Worm (Caenorhabditis elegans) whole organism, L4/young adult: Measurements from ENCODE around the gene frpr-11.
"Not testable (repeated sequence)": the region's sequence is repeated elsewhere in the genome, so short reads cannot be mapped to it uniquely, and the experiment has no call there.

ENCODE experiments used
- W03F9.2 ChIP-seq: fragments of 150-350 bp; optimal IDR thresholded peaks from 2 replicates; lab custom pipeline; 2014; ENCODE audit warnings: missing biosample characterization, missing genetic modification characterization
- dao-5 ChIP-seq: sonication (generic microtip); optimal IDR thresholded peaks from 2 replicates; lab custom pipeline; 2016; ENCODE audit warnings: missing genotype, missing genetic modification characterization, moderate library complexity, missing compliant biosample characterization
- him-1 ChIP-seq: sonication (generic microtip); optimal IDR thresholded peaks from 2 replicates; lab custom pipeline; 2016; ENCODE audit warnings: missing genotype, missing genetic modification reagents, missing genetic modification characterization, missing compliant biosample characterization

The frpr-11 gene

DNA sequence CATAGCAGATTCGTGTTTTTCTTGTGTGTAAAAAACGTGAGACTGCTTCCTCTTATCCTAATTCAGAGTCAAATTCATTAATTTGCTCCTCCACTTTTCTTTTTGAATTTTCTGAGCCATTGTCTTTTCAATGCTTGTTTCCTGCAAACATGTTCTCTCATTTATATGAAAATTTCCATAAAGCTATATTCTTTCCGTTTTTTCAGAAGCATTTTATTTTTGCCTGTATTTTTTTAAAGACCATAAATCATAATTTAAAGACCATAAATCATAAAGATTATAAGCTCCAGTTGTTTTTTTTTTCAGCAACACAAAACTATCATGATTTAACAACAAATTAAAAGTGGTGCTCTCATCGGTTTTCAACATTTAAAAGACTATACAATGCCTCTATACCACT, at the start of gene frpr-11:
TSS of gene frpr-11 (plus strand) at position 301 of the 400 bp plus-strand sequence.
- TF ChIP-seq him-1 (tag; lab: Kevin White, UChicago) = no peak
- TF ChIP-seq dao-5 (tag; lab: Kevin White, UChicago) = no peak
- no peak for TF ChIP-seq W03F9.2

DNA sequence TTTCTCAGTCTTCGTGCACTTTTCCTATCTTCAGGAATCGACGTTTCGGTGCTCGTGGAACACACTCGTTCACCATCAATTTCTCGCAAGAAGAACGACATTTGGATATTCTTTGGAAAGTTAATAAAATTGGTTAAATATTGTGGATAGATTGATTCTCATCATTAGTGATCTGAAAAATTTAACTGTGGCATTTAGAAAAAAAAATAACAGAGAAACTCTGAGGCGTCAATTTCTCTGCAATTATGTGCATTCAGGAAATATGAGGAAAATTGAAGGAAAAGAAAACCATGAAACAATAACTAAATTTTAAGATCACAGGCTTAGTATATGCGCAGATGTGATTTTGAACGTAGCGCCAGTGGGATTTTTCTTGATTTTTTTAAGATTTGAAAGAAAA, 45.0 kb upstream of the frpr-11 start, which contains the start of gene F07B7.12:
TSS of gene F07B7.12 (minus strand) at position 101 of the 400 bp plus-strand sequence.
- not testable (repeated sequence) for TF ChIP-seq W03F9.2; dao-5 (tag; lab: Kevin White, UChicago); him-1 (tag; lab: Kevin White, UChicago)

DNA sequence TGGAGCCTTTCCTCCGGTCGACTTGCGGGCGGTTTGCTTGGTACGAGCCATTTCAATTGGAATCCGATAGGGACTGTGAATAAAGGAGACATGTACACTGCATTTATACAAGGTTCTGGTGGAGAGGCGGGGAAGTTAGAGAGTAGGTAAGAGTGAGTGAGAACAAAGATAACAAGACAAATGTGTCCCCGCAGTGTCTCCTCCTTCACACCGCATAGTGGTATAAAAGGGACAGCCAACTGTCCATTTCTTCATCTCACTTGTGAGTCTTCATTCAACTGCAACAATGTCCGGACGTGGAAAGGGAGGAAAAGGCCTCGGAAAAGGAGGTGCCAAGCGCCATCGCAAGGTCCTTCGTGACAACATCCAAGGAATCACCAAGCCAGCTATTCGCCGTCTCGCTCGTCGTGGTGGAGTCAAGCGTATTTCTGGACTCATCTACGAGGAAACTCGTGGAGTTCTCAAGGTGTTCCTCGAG, 9.0 kb upstream of the frpr-11 start, which contains the start of the genes his-17 and his-18:
TSS of gene his-17 (minus strand) at position 51 of the 478 bp plus-strand sequence.
TSS of gene his-18 (plus strand) at position 287 of the 478 bp plus-strand sequence.
- not testable (repeated sequence) for TF ChIP-seq W03F9.2; him-1 (tag; lab: Kevin White, UChicago); dao-5 (tag; lab: Kevin White, UChicago)

DNA sequence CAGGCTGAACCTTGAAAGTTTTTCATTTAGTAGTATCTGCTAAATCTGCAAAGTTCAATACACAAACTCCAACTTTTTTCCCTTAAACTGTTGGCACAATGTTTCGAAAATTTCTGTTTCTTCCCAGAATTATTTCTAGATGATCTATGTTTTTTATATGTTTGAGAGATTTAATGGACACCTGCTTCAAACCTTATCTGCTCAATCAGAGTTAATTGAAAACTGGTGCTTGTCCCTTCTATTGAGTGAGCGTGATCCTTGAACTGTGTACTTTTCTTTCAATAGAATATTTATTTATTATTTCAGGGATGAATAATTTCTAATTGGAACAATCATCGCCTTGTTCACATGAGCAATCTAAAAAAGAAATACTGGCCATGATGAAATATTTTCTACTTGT, 8.2 kb upstream of the frpr-11 start, which contains the start of gene frpr-13:
TSS of gene frpr-13 (plus strand) at position 301 of the 400 bp plus-strand sequence.
- TF ChIP-seq him-1 (tag; lab: Kevin White, UChicago) (no peak), W03F9.2 (no peak)

DNA sequence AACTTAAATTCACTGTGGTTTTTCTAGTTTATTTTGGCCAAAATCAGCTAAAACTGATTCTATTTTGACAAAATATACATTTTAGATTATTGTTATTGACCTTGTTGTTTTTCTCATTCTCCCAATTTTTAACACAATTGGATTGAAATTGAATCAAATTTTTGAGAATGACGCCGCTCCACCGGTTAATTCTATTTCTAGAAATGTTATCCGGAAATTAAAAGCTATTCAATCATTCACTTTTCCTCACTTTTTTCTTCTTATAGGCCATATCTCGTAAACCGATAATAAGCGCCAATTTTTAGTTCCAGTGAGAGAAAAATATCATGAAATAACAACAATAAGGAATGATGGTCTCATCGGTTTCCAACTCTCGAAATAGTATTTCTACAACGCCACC, 4.3 kb upstream of the frpr-11 start, which contains the start of gene frpr-12:
TSS of gene frpr-12 (plus strand) at position 301 of the 400 bp plus-strand sequence.
- no peak for TF ChIP-seq W03F9.2
- TF ChIP-seq him-1 (tag; lab: Kevin White, UChicago) = no peak
- TF ChIP-seq dao-5 (tag; lab: Kevin White, UChicago) = no peak

DNA sequence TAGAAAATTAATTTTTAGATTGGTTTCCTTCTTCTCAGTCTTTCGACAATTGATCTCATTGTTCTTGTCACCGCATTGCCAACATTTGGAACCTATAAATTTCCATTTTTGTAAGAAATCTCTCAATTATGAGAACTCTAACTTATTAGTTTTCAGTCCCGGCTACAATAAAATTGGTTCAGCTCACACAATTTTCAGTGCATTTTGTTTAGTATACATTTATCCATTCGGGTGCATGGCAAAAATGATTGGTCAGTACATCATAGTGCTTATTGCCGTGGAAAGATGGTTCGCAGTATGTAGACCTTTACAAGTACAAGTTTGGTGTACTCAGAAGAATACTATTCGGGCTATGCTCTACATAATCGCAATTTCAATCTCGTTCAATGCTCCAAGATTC, 3.1 kb upstream of the frpr-11 start:
- TF ChIP-seq him-1 (tag; lab: Kevin White, UChicago) = no peak
- no peak for TF ChIP-seq dao-5 (tag; lab: Kevin White, UChicago)
- no peak for TF ChIP-seq W03F9.2

DNA sequence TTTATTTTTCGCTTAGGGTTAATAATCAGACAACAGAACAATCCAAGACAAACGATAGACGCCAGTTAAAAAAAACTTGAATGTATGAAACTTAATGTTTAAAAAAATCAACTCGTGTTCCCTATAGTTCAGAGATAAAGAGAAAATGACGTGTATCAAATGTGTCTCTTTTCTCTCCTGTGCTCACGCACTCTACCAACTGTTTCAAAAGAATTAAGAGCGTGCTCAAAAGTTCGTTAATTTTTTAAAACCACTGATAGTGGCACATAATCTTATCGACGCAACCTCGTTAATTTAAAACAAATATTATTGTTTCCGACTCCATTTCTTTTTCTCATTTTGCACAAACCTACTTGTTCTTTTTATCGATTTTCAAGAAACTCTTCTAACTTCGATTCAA, 1.3 kb upstream of the frpr-11 start:
- TF ChIP-seq W03F9.2 = no peak
- no peak for TF ChIP-seq him-1 (tag; lab: Kevin White, UChicago)
- TF ChIP-seq dao-5 (tag; lab: Kevin White, UChicago) = no peak

DNA sequence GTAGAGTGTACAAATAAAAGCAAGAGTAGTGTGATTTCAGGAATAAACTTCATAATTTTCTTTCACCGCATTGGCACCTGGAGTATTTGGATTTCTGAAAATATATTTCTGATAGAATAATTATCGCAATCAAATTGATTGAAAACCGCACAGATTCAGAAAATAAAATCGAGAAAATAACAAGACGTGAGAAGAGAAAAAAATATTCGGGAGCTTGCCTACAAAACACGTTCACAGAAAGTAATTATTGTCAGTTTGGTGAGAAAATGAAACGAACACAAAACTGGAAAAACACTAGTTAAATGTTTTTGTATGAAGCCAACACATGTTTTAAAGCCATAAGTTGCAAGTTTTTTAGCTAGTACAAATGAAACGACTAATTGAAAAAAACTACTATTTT, 6.9 kb downstream of the frpr-11 start, which contains the start of gene mod-1:
TSS of gene mod-1 (minus strand) at position 101 of the 400 bp plus-strand sequence.
- no peak for TF ChIP-seq W03F9.2

DNA sequence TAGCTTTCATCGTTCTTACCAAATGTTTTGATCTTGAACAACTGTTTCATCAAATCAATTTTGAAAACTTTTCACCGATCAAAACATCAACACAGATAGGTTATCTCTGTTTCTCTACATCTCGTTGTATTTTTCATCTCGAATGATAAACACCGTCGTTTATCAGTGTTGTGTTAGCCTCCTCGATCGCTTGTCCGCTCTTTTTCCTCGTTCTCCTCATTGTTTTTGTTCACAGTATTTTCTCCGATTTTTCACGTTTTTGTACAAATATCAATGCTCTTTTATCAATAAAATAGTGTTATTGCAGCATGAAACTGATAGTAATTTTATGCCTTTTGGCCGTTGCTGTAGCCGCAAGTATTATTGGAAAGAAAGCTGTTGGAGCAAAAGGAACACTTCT, 15.8 kb downstream of the frpr-11 start, which contains the start of gene ttr-47:
TSS of gene ttr-47 (plus strand) at position 308 of the 400 bp plus-strand sequence.
- TF ChIP-seq him-1 (tag; lab: Kevin White, UChicago) (no peak), W03F9.2 (no peak), dao-5 (tag; lab: Kevin White, UChicago) (no peak)

DNA sequence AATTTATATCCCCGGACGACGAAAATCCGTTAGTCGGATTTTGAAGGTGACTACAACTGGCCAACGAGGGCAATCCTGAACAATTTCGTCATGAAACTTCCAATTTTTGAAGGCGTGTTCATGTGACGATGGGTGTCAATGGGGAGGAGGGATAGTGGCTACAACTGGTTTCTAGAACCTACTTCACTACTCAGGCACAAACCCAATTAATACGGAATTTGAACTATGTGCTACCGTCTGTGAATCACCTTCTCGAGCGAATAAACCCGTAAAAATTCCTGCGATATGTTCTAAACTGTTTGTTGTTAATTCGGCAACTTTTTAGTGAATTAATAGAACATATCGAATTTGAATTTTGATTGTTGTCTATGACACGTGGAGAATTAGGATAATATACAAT, 20.7 kb downstream of the frpr-11 start:
- no peak for TF ChIP-seq W03F9.2
- TF ChIP-seq dao-5 (tag; lab: Kevin White, UChicago) = no peak

DNA sequence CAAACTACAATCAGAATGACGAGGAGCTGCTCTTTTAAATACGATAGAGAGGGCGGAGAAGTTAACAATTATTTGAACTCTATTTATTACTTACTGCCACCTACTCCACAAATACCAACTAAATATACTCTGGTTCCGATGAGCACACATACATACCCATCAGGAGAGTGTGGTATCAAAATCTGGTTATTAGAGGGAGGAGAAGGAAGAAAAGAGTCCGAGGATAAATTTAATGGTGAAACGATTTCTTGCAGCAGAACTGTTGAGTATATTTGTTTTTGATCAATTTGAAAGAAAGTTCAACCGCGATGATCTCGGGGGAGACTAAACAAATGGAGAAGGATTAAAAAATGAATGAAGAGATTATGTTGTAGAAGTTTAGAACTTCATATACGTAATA, 22.0 kb downstream of the frpr-11 start, which contains the start of gene H14N18.4:
TSS of gene H14N18.4 (minus strand) at position 12 of the 400 bp plus-strand sequence.
- TF ChIP-seq W03F9.2 = no peak
- TF ChIP-seq him-1 (tag; lab: Kevin White, UChicago) = no peak
- TF ChIP-seq dao-5 (tag; lab: Kevin White, UChicago) = no peak

DNA sequence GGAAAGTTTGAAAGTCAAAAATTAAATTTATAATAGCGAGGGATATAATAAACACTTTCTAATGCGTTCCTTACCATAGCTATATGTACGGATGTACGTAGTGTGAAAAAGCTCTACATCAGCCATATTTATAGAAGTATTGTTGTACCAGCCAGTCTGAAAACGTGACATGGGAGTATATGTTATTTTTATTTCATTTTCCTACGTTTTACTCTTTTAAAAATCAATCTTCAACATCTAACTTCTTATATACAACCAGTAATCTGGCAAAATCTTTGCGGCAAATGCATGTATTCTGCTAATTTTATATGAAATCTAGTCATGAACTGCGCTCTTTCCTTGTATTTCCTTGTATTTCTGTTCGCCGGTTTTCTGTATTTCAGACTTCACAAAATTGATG, 25.3 kb downstream of the frpr-11 start, which contains the start of gene H14N18.2:
TSS of gene H14N18.2 (plus strand) at position 301 of the 400 bp plus-strand sequence.
- no peak for TF ChIP-seq dao-5 (tag; lab: Kevin White, UChicago)
- TF ChIP-seq him-1 (tag; lab: Kevin White, UChicago) = no peak
- no peak for TF ChIP-seq W03F9.2

DNA sequence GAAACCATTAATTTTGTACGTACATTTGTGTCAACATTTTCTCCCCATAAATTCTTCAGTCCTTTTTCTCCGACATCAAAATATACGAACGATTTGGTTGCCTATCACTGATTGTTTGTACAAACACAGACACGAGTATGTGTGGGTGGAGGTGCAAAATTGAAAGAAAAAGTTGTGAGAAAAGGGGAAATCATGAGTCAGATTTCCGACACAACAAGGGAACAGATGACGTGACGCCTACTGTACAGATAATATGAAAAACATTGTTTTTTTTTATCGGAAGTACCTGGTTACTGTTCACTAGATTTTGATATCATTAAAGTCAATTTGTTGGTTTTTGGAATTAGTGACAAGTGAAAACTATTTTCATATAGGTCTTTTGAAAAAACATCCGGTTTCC, 27.3 kb downstream of the frpr-11 start:
- TF ChIP-seq dao-5 (tag; lab: Kevin White, UChicago) (no peak), him-1 (tag; lab: Kevin White, UChicago) (no peak), W03F9.2 (no peak)

DNA sequence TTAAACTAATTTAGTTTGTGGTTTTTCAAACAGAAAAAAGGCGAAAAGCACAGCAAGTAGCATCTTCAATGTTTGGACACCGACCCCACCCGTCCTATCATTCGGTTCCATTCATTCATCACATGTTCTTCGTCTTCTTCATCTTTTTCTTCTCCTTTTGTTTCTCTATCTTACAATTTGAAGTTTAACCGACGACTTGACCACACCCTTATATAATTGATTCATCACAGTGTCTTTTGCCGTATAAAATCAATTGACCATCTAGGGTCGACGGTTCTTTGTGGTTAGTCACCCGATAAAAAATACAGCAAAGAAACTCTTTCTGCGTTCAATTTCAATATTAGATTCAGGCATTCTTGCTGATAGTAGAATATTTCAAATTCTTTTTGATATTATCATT, 28.1 kb downstream of the frpr-11 start:
- TF ChIP-seq dao-5 (tag; lab: Kevin White, UChicago) = no peak

DNA sequence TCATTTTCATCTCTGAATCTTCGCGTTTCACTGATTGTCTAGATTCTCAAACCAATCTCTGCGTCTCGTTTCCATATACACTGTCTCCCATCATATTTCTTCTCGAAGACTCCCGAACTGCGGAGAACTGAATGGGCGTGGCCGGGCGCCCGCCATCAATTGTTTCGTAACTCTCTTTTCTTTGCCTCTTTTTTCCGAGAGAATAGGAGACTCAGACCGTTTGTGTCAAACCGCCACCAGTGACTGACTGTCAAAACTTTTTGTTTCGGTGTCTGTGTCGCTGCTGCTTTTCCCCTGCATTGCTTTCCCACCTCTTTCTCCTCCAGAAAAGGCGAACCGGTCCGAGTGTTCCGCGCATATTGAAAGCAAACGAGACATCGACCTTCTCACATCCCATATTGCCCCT, 29.2 kb downstream of the frpr-11 start, which contains the start of gene unc-23:
TSS of gene unc-23 (plus strand) at position 176 of the 406 bp plus-strand sequence.
- TF ChIP-seq W03F9.2 = peak; percentile 54
- TF ChIP-seq dao-5 (tag; lab: Kevin White, UChicago) = peak; percentile 68
- TF ChIP-seq him-1 (tag; lab: Kevin White, UChicago) = no peak
